Fruit fly (Drosophila melanogaster) whole organism, embryonic: Measurements from ENCODE around the gene Kpc1.
A peak's percentile ranks its signal among the peaks of the same experiment; 100 is the strongest.

Experiments
- Atf-2 ChIP-seq: fragments of 200-800 bp; sonication (Bioruptor generic); optimal IDR thresholded peaks from 2 replicates; lab custom pipeline; 2016; ENCODE audit warnings: missing biosample characterization, missing genetic modification characterization
- CG11247 ChIP-seq: fragments of 200-800 bp; sonication (Bioruptor generic); IDR thresholded peaks from 2 replicates; pipeline ENCODE4 v1.3.6; 2022; ENCODE audit warnings: missing biosample characterization, missing genetic modification characterization
- CG11398 ChIP-seq: fragments of 200-800 bp; sonication (Bioruptor generic); optimal IDR thresholded peaks from 2 replicates; lab custom pipeline; 2016; ENCODE audit warnings: missing biosample characterization, missing genetic modification characterization
- CG12071 ChIP-seq: fragments of 200-800 bp; sonication (Bioruptor generic); optimal IDR thresholded peaks from 3 replicates; lab custom pipeline; 2018; ENCODE audit warnings: missing biosample characterization, mild to moderate bottlenecking, missing genetic modification characterization
- CG1233 ChIP-seq: fragments of 200-800 bp; sonication (Bioruptor generic); optimal IDR thresholded peaks from 4 replicates; lab custom pipeline; 2018; ENCODE audit warnings: missing biosample characterization, mild to moderate bottlenecking, missing genetic modification characterization
- CG13424 ChIP-seq: fragments of 200-800 bp; sonication (Bioruptor generic); optimal IDR thresholded peaks from 2 replicates; lab custom pipeline; 2019; ENCODE audit warnings: missing biosample characterization, mild to moderate bottlenecking, missing genetic modification characterization, moderate library complexity
- CG17361 ChIP-seq: fragments of 200-800 bp; sonication (Bioruptor generic); IDR thresholded peaks from 3 replicates; pipeline ENCODE4 v1.3.6; 2022; ENCODE audit warnings: missing biosample characterization, missing genetic modification characterization
- CG32532 ChIP-seq: fragments of 200-800 bp; sonication (Bioruptor generic); IDR thresholded peaks from 2 replicates; pipeline ENCODE4 v1.3.6; 2022; ENCODE audit warnings: missing biosample characterization, missing genetic modification characterization
- CG34376 ChIP-seq: fragments of 200-800 bp; sonication (Bioruptor generic); optimal IDR thresholded peaks from 2 replicates; lab custom pipeline; 2018; ENCODE audit warnings: missing biosample characterization, mild to moderate bottlenecking, missing genetic modification characterization
- CG6813 ChIP-seq: fragments of 200-800 bp; sonication (Bioruptor generic); optimal IDR thresholded peaks from 2 replicates; lab custom pipeline; 2017; ENCODE audit warnings: missing biosample characterization, missing genetic modification characterization, mild to moderate bottlenecking, moderate library complexity, missing genetic modification reagents
- CG8089 ChIP-seq: fragments of 200-800 bp; sonication (Bioruptor generic); optimal IDR thresholded peaks from 3 replicates; lab custom pipeline; 2016; ENCODE audit warnings: missing biosample characterization, missing genetic modification characterization
- CG8765 ChIP-seq: fragments of 200-800 bp; sonication (Bioruptor generic); IDR thresholded peaks from 2 replicates; pipeline ENCODE4 v1.3.6; 2022; ENCODE audit warnings: missing biosample characterization, missing genetic modification characterization
- CG9876 ChIP-seq: fragments of 200-800 bp; sonication (Bioruptor generic); optimal IDR thresholded peaks from 2 replicates; lab custom pipeline; 2016; ENCODE audit warnings: missing biosample characterization, missing genetic modification characterization
- D ChIP-seq, 2 experiments: fragments of 200-800 bp in 1 of 2; fragments of >200 bp in 1 of 2; sonication (Bioruptor generic) in 1 of 2; optimal IDR thresholded peaks; 2 replicates in 1 of 2; 3 replicates in 1 of 2; lab custom pipeline; 2017; ENCODE audit warnings: mild to moderate bottlenecking in 1 of 2, missing biosample characterization in 1 of 2, missing genetic modification characterization in 1 of 2, missing genetic modification reagents in 1 of 2
- Dp ChIP-seq: fragments of 200-800 bp; sonication (Bioruptor generic); optimal IDR thresholded peaks from 2 replicates; lab custom pipeline; 2018; ENCODE audit warnings: missing biosample characterization, mild to moderate bottlenecking, missing genetic modification characterization, moderate library complexity
- Gug ChIP-seq: fragments of 200-800 bp; sonication (Bioruptor generic); IDR thresholded peaks from 4 replicates; pipeline ENCODE4 v1.3.6; 2022; ENCODE audit warnings: missing biosample characterization, missing genetic modification characterization
- Ptx1 ChIP-seq: fragments of 200-800 bp; sonication (Bioruptor generic); IDR thresholded peaks from 2 replicates; pipeline ENCODE4 v1.3.6; 2022; ENCODE audit warnings: missing biosample characterization, missing genetic modification characterization
- Sin3A ChIP-seq: fragments of >200 bp; optimal IDR thresholded peaks from 2 replicates; lab custom pipeline; 2018
- Tbp ChIP-seq: fragments of >200 bp; optimal IDR thresholded peaks from 2 replicates; lab custom pipeline; 2018; ENCODE audit warnings: missing biosample characterization, missing genetic modification characterization
- Usf ChIP-seq: fragments of 200-800 bp; sonication (Bioruptor generic); optimal IDR thresholded peaks from 2 replicates; lab custom pipeline; 2017; ENCODE audit warnings: missing genotype, missing biosample characterization, missing genetic modification characterization
- abd-A ChIP-seq: fragments of 200-800 bp; sonication (Bioruptor generic); optimal IDR thresholded peaks from 3 replicates; lab custom pipeline; 2019; ENCODE audit warnings: missing biosample characterization, mild to moderate bottlenecking, missing genetic modification characterization, moderate library complexity
- bigmax ChIP-seq: fragments of 200-800 bp; sonication (Bioruptor generic); optimal IDR thresholded peaks from 2 replicates; lab custom pipeline; 2018; ENCODE audit warnings: missing biosample characterization, mild to moderate bottlenecking, missing genetic modification characterization
- dm ChIP-seq: fragments of 200-800 bp; sonication (Bioruptor generic); optimal IDR thresholded peaks from 3 replicates; lab custom pipeline; 2016; ENCODE audit warnings: missing biosample characterization, missing genetic modification characterization
- dmrt11E ChIP-seq: fragments of 200-800 bp; sonication (Bioruptor generic); optimal IDR thresholded peaks from 3 replicates; lab custom pipeline; 2018; ENCODE audit warnings: missing biosample characterization, mild to moderate bottlenecking, missing genetic modification characterization, moderate library complexity
- dpn ChIP-seq, 2 experiments: fragments of 200-800 bp; sonication (Bioruptor generic); optimal IDR thresholded peaks; 3 replicates each; lab custom pipeline; 2016; ENCODE audit warnings: missing biosample characterization in 2 of 2, missing genetic modification characterization in 2 of 2
- eve ChIP-seq, 2 experiments: fragments of >200 bp; optimal IDR thresholded peaks; 2 replicates each; lab custom pipeline; 2017; ENCODE audit warnings: missing biosample characterization in 2 of 2, missing genetic modification characterization in 2 of 2
- ewg ChIP-seq: fragments of 200-800 bp; sonication (Bioruptor generic); optimal IDR thresholded peaks from 3 replicates; lab custom pipeline; 2017; ENCODE audit warnings: mild to moderate bottlenecking, missing biosample characterization, missing genetic modification reagents, missing genetic modification characterization
- gce ChIP-seq: fragments of 200-800 bp; sonication (Bioruptor generic); IDR thresholded peaks from 3 replicates; pipeline ENCODE4 v1.3.6; 2022; ENCODE audit warnings: missing biosample characterization, missing genetic modification characterization
- gt ChIP-seq: fragments of 200-800 bp; sonication (Bioruptor generic); IDR thresholded peaks from 2 replicates; pipeline ENCODE4 v1.3.6; 2022; ENCODE audit warnings: missing biosample characterization, missing genetic modification characterization
- hb ChIP-seq: fragments of 200-800 bp; sonication (Bioruptor generic); IDR thresholded peaks from 3 replicates; pipeline ENCODE4 v1.3.6; 2022; ENCODE audit warnings: missing biosample characterization, missing genetic modification characterization; ENCODE audit not compliant: partially characterized antibody
- her ChIP-seq: fragments of 200-800 bp; sonication (Bioruptor generic); optimal IDR thresholded peaks from 2 replicates; lab custom pipeline; 2016; ENCODE audit warnings: missing biosample characterization, missing genetic modification characterization
- hkb ChIP-seq, 2 experiments: fragments of 200-800 bp in 1 of 2; fragments of >200 bp in 1 of 2; sonication (Bioruptor generic) in 1 of 2; IDR thresholded peaks in 1 of 2; optimal IDR thresholded peaks in 1 of 2; 2 replicates each; pipeline versions ENCODE4 v1.3.6 to Lab custom; 2017 to 2022; ENCODE audit warnings: missing biosample characterization in 1 of 2, missing genetic modification characterization in 1 of 2
- lov ChIP-seq, 2 experiments: fragments of 200-800 bp in 1 of 2; fragments of >200 bp in 1 of 2; sonication (Bioruptor generic) in 1 of 2; IDR thresholded peaks in 1 of 2; optimal IDR thresholded peaks in 1 of 2; 2 replicates in 1 of 2; 3 replicates in 1 of 2; pipeline versions ENCODE4 v1.3.6 to Lab custom; 2017 to 2022; ENCODE audit warnings: missing biosample characterization in 1 of 2, missing genetic modification characterization in 1 of 2
- nau ChIP-seq: fragments of 200-800 bp; sonication (Bioruptor generic); optimal IDR thresholded peaks from 3 replicates; lab custom pipeline; 2017; ENCODE audit warnings: missing biosample characterization, mild to moderate bottlenecking, missing genetic modification characterization, missing genetic modification reagents
- pan ChIP-seq, 4 experiments: fragments of >200 bp in 3 of 4; fragments of 200-800 bp in 1 of 4; sonication (Bioruptor generic) in 1 of 4; optimal IDR thresholded peaks in 3 of 4; IDR thresholded peaks in 1 of 4; 2 replicates each; pipeline versions ENCODE4 v1.3.6 to Lab custom; 2017 to 2022; ENCODE audit warnings: missing biosample characterization in 2 of 4, missing genetic modification characterization in 2 of 4, mixed read lengths in 1 of 4
- pfk ChIP-seq: fragments of 200-800 bp; sonication (Bioruptor generic); optimal IDR thresholded peaks from 2 replicates; lab custom pipeline; 2018; ENCODE audit warnings: missing biosample characterization, mild to moderate bottlenecking, missing genetic modification characterization, moderate library complexity
- phol ChIP-seq: fragments of 200-800 bp; sonication (Bioruptor generic); optimal IDR thresholded peaks from 3 replicates; lab custom pipeline; 2018; ENCODE audit warnings: missing biosample characterization, mild to moderate bottlenecking, missing genetic modification characterization, moderate library complexity
- seq ChIP-seq: fragments of 200-800 bp; sonication (Bioruptor generic); IDR thresholded peaks from 2 replicates; pipeline ENCODE4 v1.3.6; 2022; ENCODE audit warnings: missing biosample characterization, missing genetic modification characterization
- sim ChIP-seq: fragments of 200-800 bp; sonication (Bioruptor generic); IDR thresholded peaks from 2 replicates; pipeline ENCODE4 v1.3.6; 2022; ENCODE audit warnings: missing biosample characterization, missing genetic modification characterization
- sr ChIP-seq: fragments of 200-800 bp; sonication (Bioruptor generic); IDR thresholded peaks from 3 replicates; pipeline ENCODE4 v1.3.6; 2022; ENCODE audit warnings: missing biosample characterization, missing genetic modification characterization
- ssp ChIP-seq: fragments of 200-800 bp; sonication (Bioruptor generic); IDR thresholded peaks from 2 replicates; pipeline ENCODE4 v1.3.6; 2022; ENCODE audit warnings: missing biosample characterization, missing genetic modification characterization
- tx ChIP-seq: fragments of 200-800 bp; sonication (Bioruptor generic); optimal IDR thresholded peaks from 2 replicates; lab custom pipeline; 2016; ENCODE audit warnings: missing biosample characterization, missing genetic modification characterization
- unc-4 ChIP-seq: fragments of 200-800 bp; sonication (Bioruptor generic); IDR thresholded peaks from 2 replicates; pipeline ENCODE4 v1.3.6; 2022; ENCODE audit warnings: missing biosample characterization, missing genetic modification characterization; ENCODE audit not compliant: partially characterized antibody
- usp ChIP-seq: fragments of >200 bp; optimal IDR thresholded peaks from 2 replicates; lab custom pipeline; 2017; ENCODE audit warnings: missing biosample characterization, missing genetic modification characterization
- vnd ChIP-seq: fragments of 200-800 bp; sonication (Bioruptor generic); IDR thresholded peaks from 3 replicates; pipeline ENCODE4 v1.3.6; 2022; ENCODE audit warnings: missing biosample characterization, missing genetic modification characterization; ENCODE audit not compliant: partially characterized antibody
- wek ChIP-seq: fragments of 200-800 bp; sonication (Bioruptor generic); optimal IDR thresholded peaks from 3 replicates; lab custom pipeline; 2018; ENCODE audit warnings: missing biosample characterization, mild to moderate bottlenecking, missing genetic modification characterization, moderate library complexity

The Kpc1 gene

dm6 chr3R:15196134-15197034 lies at the start of gene Kpc1, which contains the start of gene CG42542 (continued):
- TF ChIP-seq sim (no peak), Sin3A (lab: Kevin White, UChicago) (peak; percentile 89), gce (no peak; the same call in 2 of the 3 replicates), Ptx1 (GFP tag; lab: Robert Waterston, UW) (peak; percentile 63), D (optimal IDR thresholded peaks at IDR 0.05; lab: Kevin White, UChicago) (no peak), D (GFP tag; optimal IDR thresholded peaks at IDR 0.05; lab: Kevin White, UChicago) (peak; percentile 11), Usf (GFP tag; lab: Kevin White, UChicago) (peak; percentile 31), sr (peak; percentile 48; the same call in 1 of the 3 replicates), nau (GFP tag; lab: Kevin White, UChicago) (no peak), unc-4 (GFP tag; lab: Robert Waterston, UW) (peak; percentile 92), phol (tag; lab: Kevin White, UChicago) (peak; percentile 54), dpn (GFP tag; optimal IDR thresholded peaks at IDR 0.05; lab: Kevin White, UChicago) (peak; percentile 73 to 82), vnd (GFP tag; lab: Robert Waterston, UW) (peak; percentile 89), seq (GFP tag; lab: Robert Waterston, UW) (no peak), CG11247 (GFP tag; lab: Robert Waterston, UW) (peak; percentile 69), usp (GFP tag; lab: Kevin White, UChicago) (no peak), CG17361 (GFP tag; lab: Robert Waterston, UW) (no peak; the same call in 1 of the 3 replicates), hkb (optimal IDR thresholded peaks at IDR 0.05; lab: Kevin White, UChicago) (peak; percentile 35), hkb (GFP tag; IDR thresholded peaks at IDR 0.05; lab: Robert Waterston, UW) (0 out of 2 replicates have a peak, but pooled peaks have one; percentile 20), CG6813 (GFP tag; lab: Kevin White, UChicago) (peak; percentile 19), ewg (GFP tag; lab: Kevin White, UChicago) (peak; percentile 23), CG9876 (GFP tag; lab: Kevin White, UChicago) (peak; percentile 55), pan (optimal IDR thresholded peaks at IDR 0.05; lab: Kevin White, UChicago) (no peak), pan (GFP tag; optimal IDR thresholded peaks at IDR 0.05 in 1 of 2, IDR thresholded peaks at IDR 0.05 in 1 of 2) (peak in 1 of 2 experiments; percentile 65), Tbp (GFP tag; lab: Kevin White, UChicago) (no peak), her (peak; percentile 76), dmrt11E (tag; lab: Kevin White, UChicago) (peak; percentile 75), CG34376 (peak; percentile 61), tx (GFP tag; lab: Kevin White, UChicago) (peak; percentile 60), hb (GFP tag; lab: Robert Waterston, UW) (peak; percentile 82; the same call in 2 of the 3 replicates), Atf-2 (peak; percentile 72), CG8089 (GFP tag; lab: Kevin White, UChicago) (peak; percentile 56), lov (optimal IDR thresholded peaks at IDR 0.05; lab: Kevin White, UChicago) (no peak), lov (GFP tag; IDR thresholded peaks at IDR 0.05; lab: Robert Waterston, UW) (no peak), CG32532 (GFP tag; lab: Robert Waterston, UW) (peak; percentile 74), CG13424 (tag; lab: Kevin White, UChicago) (peak; percentile 74), gt (no peak), CG1233 (GFP tag; lab: Kevin White, UChicago) (peak; percentile 11), pfk (no peak), Gug (peak; percentile 62; the same call in 3 of the 4 replicates), CG12071 (no peak), ssp (GFP tag; lab: Robert Waterston, UW) (no peak), bigmax (no peak), eve (GFP tag; optimal IDR thresholded peaks at IDR 0.05; lab: Kevin White, UChicago) (no peak), Dp (GFP tag; lab: Kevin White, UChicago) (peak; percentile 83), abd-A (no peak), CG11398 (GFP tag; lab: Kevin White, UChicago) (no peak), dm (peak; percentile 42), CG8765 (GFP tag; lab: Robert Waterston, UW) (no peak; the same call in 1 of the 2 replicates), wek (GFP tag; lab: Kevin White, UChicago) (no peak)
